Worm (Caenorhabditis elegans) whole organism, midembryonic: ENCODE data around the gene ufl-1.

Source experiments
- cog-1 ChIP-seq: sonication (generic microtip); optimal IDR thresholded peaks from 2 replicates; lab custom pipeline; 2016; ENCODE audit warnings: missing genetic modification characterization, missing compliant biosample characterization
- flt-1 ChIP-seq: fragments of 200-800 bp; sonication (Bioruptor generic); IDR thresholded peaks from 2 replicates; pipeline ENCODE4 v1.3.6; 2022; ENCODE audit warnings: missing genetic modification characterization, missing compliant biosample characterization

ce11 chrIV:6999206-6999605, 37.5 kb downstream of the ufl-1 start, which contains the start of gene C25A8.5:
- TF ChIP-seq flt-1 (no peak), cog-1 (tag; lab: Kevin White, UChicago) (no peak)
